Worm (Caenorhabditis elegans): ENCODE data around the gene Y68A4B.3.
"Not testable (repeated sequence)": the region's sequence is repeated elsewhere in the genome, so short reads cannot be mapped to it uniquely, and the experiment has no call there.

Y68A4B.3 gene

ce11 chrV:17242552-17242951, at the start of gene Y68A4B.3:
Y68A4B.3 (minus strand) TSS chrV:17242652.
- no peak for TF ChIP-seq nhr-21 (tag; optimal IDR thresholded peaks at IDR 0.05)
- TF ChIP-seq mbf-1 (tag; optimal IDR thresholded peaks at IDR 0.05) = no peak
- no peak for TF ChIP-seq ztf-11 (tag; optimal IDR thresholded peaks at IDR 0.05)
- TF ChIP-seq ztf-4 (tag; optimal IDR thresholded peaks at IDR 0.05) = no peak
- TF ChIP-seq ceh-82 (tag; optimal IDR thresholded peaks at IDR 0.05) = no peak
- TF ChIP-seq skn-1 (tag; optimal IDR thresholded peaks at IDR 0.05) = no peak
- TF ChIP-seq egl-27 (tag; optimal IDR thresholded peaks at IDR 0.05) = no peak
- TF ChIP-seq nhr-237 (tag; optimal IDR thresholded peaks at IDR 0.05) = no peak
- no peak for TF ChIP-seq nhr-12 (tag; optimal IDR thresholded peaks at IDR 0.05)
- TF ChIP-seq unc-39 (tag; optimal IDR thresholded peaks at IDR 0.05) = no peak
- no peak for TF ChIP-seq blmp-1 (tag; optimal IDR thresholded peaks at IDR 0.05; ENCODE audit: insufficient read depth)
- no peak for TF ChIP-seq snpc-4 (tag; optimal IDR thresholded peaks at IDR 0.05)
- no peak for TF ChIP-seq aly-2 (tag; optimal IDR thresholded peaks at IDR 0.05)
- TF ChIP-seq nhr-11 (tag; optimal IDR thresholded peaks at IDR 0.05) = no peak
- no peak for TF ChIP-seq ama-1 (optimal IDR thresholded peaks at IDR 0.05)
- no peak for TF ChIP-seq lin-13 (GFP tag; optimal IDR thresholded peaks at IDR 0.05)
- TF ChIP-seq ceh-16 (tag; optimal IDR thresholded peaks at IDR 0.05) = no peak
- no peak for TF ChIP-seq ztf-1 (GFP tag; conservative IDR thresholded peaks at IDR 0.05)
- TF ChIP-seq nhr-10 (tag; optimal IDR thresholded peaks at IDR 0.05) = no peak
- no peak for TF ChIP-seq C34F6.9 (tag; optimal IDR thresholded peaks at IDR 0.05)

- TF ChIP-seq ZK546.5 (tag; optimal IDR thresholded peaks at IDR 0.05) = no peak
- no peak for TF ChIP-seq peb-1 (tag; optimal IDR thresholded peaks at IDR 0.05)
- no peak for TF ChIP-seq ztf-4 (tag; optimal IDR thresholded peaks at IDR 0.05)
- TF ChIP-seq C34F6.9 (tag; optimal IDR thresholded peaks at IDR 0.05) = no peak
Observed at ce11 chrV:17284159-17284558, 41.7 kb upstream of the Y68A4B.3 start.

ce11 chrV:17273249-17273648, 30.8 kb upstream of the Y68A4B.3 start, which contains the start of gene K10G4.10:
K10G4.10 (plus strand) TSS chrV:17273549.
- no peak for TF ChIP-seq unc-62 (GFP tag; optimal IDR thresholded peaks at IDR 0.05)
- TF ChIP-seq nhr-23 (tag; optimal IDR thresholded peaks at IDR 0.05) = no peak

- TF ChIP-seq sma-9 (GFP tag; optimal IDR thresholded peaks at IDR 0.05) (no peak), sma-9 (tag; optimal IDR thresholded peaks at IDR 0.05) (no peak), alr-1 (tag; optimal IDR thresholded peaks at IDR 0.05) (no peak), sma-3 (GFP tag; optimal IDR thresholded peaks at IDR 0.05) (no peak), unc-39 (tag; optimal IDR thresholded peaks at IDR 0.05) (no peak)
Observed at ce11 chrV:17272112-17272511, 29.7 kb upstream of the Y68A4B.3 start.

ce11 chrV:17264855-17265254, 22.4 kb upstream of the Y68A4B.3 start, which contains the start of gene K10G4.3:
K10G4.3 (minus strand) TSS chrV:17264955.
- TF ChIP-seq sma-9 (GFP tag; optimal IDR thresholded peaks at IDR 0.05); sma-9 (tag; optimal IDR thresholded peaks at IDR 0.05); mdl-1 (tag; optimal IDR thresholded peaks at IDR 0.05); mbf-1 (tag; optimal IDR thresholded peaks at IDR 0.05): not testable (repeated sequence)

- TF ChIP-seq ceh-82 (tag; optimal IDR thresholded peaks at IDR 0.05) = no peak
- TF ChIP-seq nhr-6 (tag; optimal IDR thresholded peaks at IDR 0.05) = no peak
- TF ChIP-seq elt-3 (tag; optimal IDR thresholded peaks at IDR 0.05) = no peak
- TF ChIP-seq nhr-77 (tag; optimal IDR thresholded peaks at IDR 0.05) = no peak
- no peak for TF ChIP-seq sma-3 (GFP tag; optimal IDR thresholded peaks at IDR 0.05)
- TF ChIP-seq skn-1 (tag; optimal IDR thresholded peaks at IDR 0.05) = no peak
- TF ChIP-seq nhr-11 (tag; optimal IDR thresholded peaks at IDR 0.05) = no peak
- no peak for TF ChIP-seq nhr-21 (tag; optimal IDR thresholded peaks at IDR 0.05)
- no peak for TF ChIP-seq elt-1 (tag; optimal IDR thresholded peaks at IDR 0.05)
- no peak for TF ChIP-seq snpc-4 (tag; optimal IDR thresholded peaks at IDR 0.05)
- no peak for TF ChIP-seq fos-1 (tag; optimal IDR thresholded peaks at IDR 0.05)
- TF ChIP-seq R02D3.7 (tag; optimal IDR thresholded peaks at IDR 0.05) = no peak
- TF ChIP-seq mab-5 (tag; optimal IDR thresholded peaks at IDR 0.05) = no peak
- no peak for TF ChIP-seq nhr-237 (tag; optimal IDR thresholded peaks at IDR 0.05)
- no peak for TF ChIP-seq aly-2 (tag; optimal IDR thresholded peaks at IDR 0.05)
Observed at ce11 chrV:17261385-17261784, 18.9 kb upstream of the Y68A4B.3 start.
